Worm (Caenorhabditis elegans) whole organism, early embryonic: ENCODE measurements around the gene daf-3.
A peak's percentile ranks its signal among the peaks of the same experiment; 100 is the strongest.

ENCODE experiments used
- B0310.2 ChIP-seq: sonication (generic microtip); optimal IDR thresholded peaks from 2 replicates; lab custom pipeline; 2016; ENCODE audit warnings: mild to moderate bottlenecking, missing genetic modification characterization, missing compliant biosample characterization
- F13C5.2 ChIP-seq: sonication (generic microtip); optimal IDR thresholded peaks from 2 replicates; lab custom pipeline; 2017; ENCODE audit warnings: mild to moderate bottlenecking, missing genetic modification characterization, inconsistent platforms, missing compliant biosample characterization
- aly-1 ChIP-seq: sonication (generic microtip); optimal IDR thresholded peaks from 2 replicates; lab custom pipeline; 2016; ENCODE audit warnings: missing genetic modification characterization, missing compliant biosample characterization
- ama-1 ChIP-seq: fragments of 150-350 bp; optimal IDR thresholded peaks from 2 replicates; lab custom pipeline; 2014
- ceh-13 ChIP-seq: fragments of 200-800 bp; sonication (Bioruptor generic); optimal IDR thresholded peaks from 2 replicates; lab custom pipeline; 2018; ENCODE audit warnings: mild to moderate bottlenecking, missing genetic modification characterization, missing compliant biosample characterization
- ceh-36 ChIP-seq: sonication (generic microtip); optimal IDR thresholded peaks from 2 replicates; lab custom pipeline; 2016; ENCODE audit warnings: missing genetic modification characterization, inconsistent platforms, missing compliant biosample characterization
- ets-7 ChIP-seq: sonication (generic microtip); optimal IDR thresholded peaks from 2 replicates; lab custom pipeline; 2016; ENCODE audit warnings: missing genotype, missing genetic modification characterization, missing compliant biosample characterization
- flt-1 ChIP-seq: fragments of 200-800 bp; sonication (Bioruptor generic); IDR thresholded peaks from 2 replicates; pipeline ENCODE4 v1.3.6; 2022; ENCODE audit warnings: missing genetic modification characterization, missing compliant biosample characterization
- hmbx-1 ChIP-seq: sonication (generic microtip); optimal IDR thresholded peaks from 2 replicates; lab custom pipeline; 2016; ENCODE audit warnings: mild to moderate bottlenecking, missing genetic modification characterization, missing compliant biosample characterization
- hmg-4 ChIP-seq: fragments of 200-800 bp; sonication (Bioruptor generic); optimal IDR thresholded peaks from 2 replicates; lab custom pipeline; 2018; ENCODE audit warnings: mild to moderate bottlenecking, missing genetic modification characterization, missing compliant biosample characterization
- hnd-1 ChIP-seq: sonication (generic microtip); optimal IDR thresholded peaks from 2 replicates; lab custom pipeline; 2016; ENCODE audit warnings: missing genetic modification characterization, missing compliant biosample characterization
- pes-1 ChIP-seq: fragments of 200-800 bp; sonication (Bioruptor generic); IDR thresholded peaks from 2 replicates; pipeline ENCODE4 v1.3.6; 2022; ENCODE audit warnings: missing genetic modification reagents, missing genetic modification characterization, missing compliant biosample characterization
- scrt-1 ChIP-seq: fragments of 200-800 bp; sonication (Bioruptor generic); IDR thresholded peaks from 2 replicates; pipeline ENCODE4 v1.3.6; 2022; ENCODE audit warnings: missing genetic modification characterization, missing compliant biosample characterization
- sea-1 ChIP-seq: fragments of 200-800 bp; sonication (Bioruptor generic); conservative IDR thresholded peaks from 2 replicates; pipeline ENCODE4 v1.3.6; 2022; ENCODE audit warnings: missing genetic modification characterization, missing compliant biosample characterization
- tbx-11 ChIP-seq: fragments of 200-800 bp; sonication (Bioruptor generic); IDR thresholded peaks from 2 replicates; pipeline ENCODE4 v1.3.6; 2022; ENCODE audit warnings: missing genetic modification characterization, missing compliant biosample characterization
- tbx-37 ChIP-seq: fragments of 200-800 bp; sonication (Bioruptor generic); conservative IDR thresholded peaks from 2 replicates; pipeline ENCODE4 v1.3.6; 2022; ENCODE audit warnings: missing genetic modification reagents, missing genetic modification characterization, missing compliant biosample characterization
- tra-4 ChIP-seq: sonication (generic microtip); optimal IDR thresholded peaks from 2 replicates; lab custom pipeline; 2017; ENCODE audit warnings: missing genetic modification characterization, missing compliant biosample characterization

Gene daf-3

ce11 chrX:813063-813462, 12.2 kb downstream of the daf-3 start, which contains the start of gene F25E2.3:
F25E2.3 (minus strand) TSS chrX:813163.
- TF ChIP-seq aly-1 (tag; lab: Kevin White, UChicago) (no peak), hmbx-1 (no peak), B0310.2 (tag; lab: Kevin White, UChicago) (no peak), F13C5.2 (tag; lab: Kevin White, UChicago) (no peak), ceh-36 (no peak), tbx-37 (GFP tag; lab: Robert Waterston, UW) (no peak), tbx-11 (GFP tag; lab: Robert Waterston, UW) (no peak), hmg-4 (GFP tag; lab: Kevin White, UChicago) (no peak), flt-1 (GFP tag; lab: Robert Waterston, UW) (no peak), scrt-1 (GFP tag; lab: Robert Waterston, UW) (no peak), ama-1 (lab: Kevin White, UChicago) (no peak), hnd-1 (no peak), ceh-13 (GFP tag; lab: Kevin White, UChicago) (no peak), pes-1 (GFP tag; lab: Robert Waterston, UW) (no peak), sea-1 (no peak), ets-7 (tag; lab: Kevin White, UChicago) (no peak), tra-4 (no peak)

ce11 chrX:812264-812663, 13.0 kb downstream of the daf-3 start:
- TF ChIP-seq ama-1 (lab: Kevin White, UChicago) (no peak), hmg-4 (GFP tag; lab: Kevin White, UChicago) (no peak), hmbx-1 (no peak), scrt-1 (GFP tag; lab: Robert Waterston, UW) (no peak)

- no peak for TF ChIP-seq hnd-1
- TF ChIP-seq tbx-37 (GFP tag; lab: Robert Waterston, UW): no peak
- no peak for TF ChIP-seq scrt-1 (GFP tag; lab: Robert Waterston, UW)
Measured at ce11 chrX:810694-811093, 14.6 kb downstream of the daf-3 start, which contains the start of gene F25E2.2. F25E2.2 (minus strand) TSS chrX:810794.

ce11 chrX:806515-806914, 18.8 kb downstream of the daf-3 start:
- TF ChIP-seq flt-1 (GFP tag; lab: Robert Waterston, UW): peak; percentile 63
- peak; percentile 78 for TF ChIP-seq pes-1 (GFP tag; lab: Robert Waterston, UW)
- peak; percentile 72; the same call in 1 of the 2 replicates for TF ChIP-seq sea-1
- peak; percentile 99 for TF ChIP-seq F13C5.2 (tag; lab: Kevin White, UChicago)
- TF ChIP-seq aly-1 (tag; lab: Kevin White, UChicago): peak; percentile 29
- peak; percentile 75 for TF ChIP-seq scrt-1 (GFP tag; lab: Robert Waterston, UW)
- peak; percentile 70; the same call in 1 of the 2 replicates for TF ChIP-seq tbx-11 (GFP tag; lab: Robert Waterston, UW)
- TF ChIP-seq tra-4: no peak
- TF ChIP-seq hmg-4 (GFP tag; lab: Kevin White, UChicago): no peak
- TF ChIP-seq tbx-37 (GFP tag; lab: Robert Waterston, UW): no peak; the same call in 1 of the 2 replicates
- TF ChIP-seq ceh-13 (GFP tag; lab: Kevin White, UChicago): peak; percentile 52

ce11 chrX:802478-802877, 22.8 kb downstream of the daf-3 start, which contains the start of gene gtr-1:
gtr-1 (plus strand) TSS chrX:802778.
- TF ChIP-seq scrt-1 (GFP tag; lab: Robert Waterston, UW) (no peak), B0310.2 (tag; lab: Kevin White, UChicago) (no peak), F13C5.2 (tag; lab: Kevin White, UChicago) (no peak), pes-1 (GFP tag; lab: Robert Waterston, UW) (no peak), ets-7 (tag; lab: Kevin White, UChicago) (no peak), tra-4 (no peak), hnd-1 (no peak)

ce11 chrX:790593-790992, 34.7 kb downstream of the daf-3 start:
- TF ChIP-seq hnd-1 (no peak), sea-1 (no peak), hmg-4 (GFP tag; lab: Kevin White, UChicago) (no peak), ceh-36 (no peak), scrt-1 (GFP tag; lab: Robert Waterston, UW) (no peak), pes-1 (GFP tag; lab: Robert Waterston, UW) (no peak), tra-4 (no peak), ets-7 (tag; lab: Kevin White, UChicago) (no peak)

ce11 chrX:789848-790247, 35.4 kb downstream of the daf-3 start:
- TF ChIP-seq pes-1 (GFP tag; lab: Robert Waterston, UW): no peak
- TF ChIP-seq ets-7 (tag; lab: Kevin White, UChicago): no peak
- TF ChIP-seq hmg-4 (GFP tag; lab: Kevin White, UChicago): no peak
- TF ChIP-seq tra-4: no peak
- no peak for TF ChIP-seq scrt-1 (GFP tag; lab: Robert Waterston, UW)
- no peak for TF ChIP-seq tbx-37 (GFP tag; lab: Robert Waterston, UW)
- no peak for TF ChIP-seq ceh-36
- no peak for TF ChIP-seq tbx-11 (GFP tag; lab: Robert Waterston, UW)

- TF ChIP-seq flt-1 (GFP tag; lab: Robert Waterston, UW) (no peak), B0310.2 (tag; lab: Kevin White, UChicago) (no peak), tbx-11 (GFP tag; lab: Robert Waterston, UW) (no peak), ama-1 (lab: Kevin White, UChicago) (no peak), hmg-4 (GFP tag; lab: Kevin White, UChicago) (no peak), scrt-1 (GFP tag; lab: Robert Waterston, UW) (no peak)
Measured at ce11 chrX:787992-788391, 37.3 kb downstream of the daf-3 start, which contains the start of gene attf-5. attf-5 (plus strand) TSS chrX:788353.
